Worm (Caenorhabditis elegans): Measurements from ENCODE around the gene nhr-145.
A peak's percentile ranks its signal among the peaks of the same experiment; 100 is the strongest.

ce11 chrV:19116872-19117372, 29.4 kb downstream of the nhr-145 start:
- TF ChIP-seq med-1 (GFP tag; optimal IDR thresholded peaks at IDR 0.05; ENCODE audit: insufficient read depth) (no peak), ref-1 (GFP tag; conservative IDR thresholded peaks at IDR 0.05) (no peak), klf-2 (GFP tag; conservative IDR thresholded peaks at IDR 0.05) (no peak), cog-1 (tag; optimal IDR thresholded peaks at IDR 0.05) (no peak), ztf-29 (GFP tag; IDR thresholded peaks at IDR 0.05) (no peak), T22C8.4 (GFP tag; IDR thresholded peaks at IDR 0.05) (peak; percentile 89), ztf-23 (GFP tag; IDR thresholded peaks at IDR 0.05) (no peak)

All from whole organism, midembryonic.